Fruit fly (Drosophila melanogaster): Measurements from ENCODE around the gene Zw10.

- no peak for TF ChIP-seq CG11762 (GFP tag; optimal IDR thresholded peaks at IDR 0.05; ENCODE audit: insufficient read depth)
- no peak for TF ChIP-seq Hr38 (GFP tag; optimal IDR thresholded peaks at IDR 0.05)
Observed at dm6 chrX:2635075-2635643, 31.2 kb downstream of the Zw10 start.

Data from whole organism, prepupa.